Fruit fly (Drosophila melanogaster) whole organism, adult: ENCODE results near the gene CG9281.

Source experiments
- CG11617 ChIP-seq: fragments of 200-800 bp; sonication (Bioruptor generic); optimal IDR thresholded peaks from 2 replicates; lab custom pipeline; 2017; ENCODE audit warnings: mild to moderate bottlenecking, missing biosample characterization, missing genetic modification reagents, missing genetic modification characterization
- CG12768 ChIP-seq: fragments of 200-800 bp; sonication (Bioruptor generic); optimal IDR thresholded peaks from 2 replicates; lab custom pipeline; 2017; ENCODE audit warnings: missing biosample characterization, missing genetic modification characterization, mild to moderate bottlenecking, moderate library complexity, missing genetic modification reagents
- CG14711 ChIP-seq: fragments of 200-800 bp; sonication (Bioruptor generic); optimal IDR thresholded peaks from 2 replicates; lab custom pipeline; 2018; ENCODE audit warnings: missing biosample characterization, mild to moderate bottlenecking, missing genetic modification characterization, moderate library complexity
- CG1620 ChIP-seq: fragments of 200-800 bp; sonication (Bioruptor generic); optimal IDR thresholded peaks from 2 replicates; lab custom pipeline; 2016; ENCODE audit warnings: missing biosample characterization, missing genetic modification characterization
- CG33017 ChIP-seq: fragments of 200-800 bp; sonication (Bioruptor generic); optimal IDR thresholded peaks from 2 replicates; lab custom pipeline; 2018; ENCODE audit warnings: missing biosample characterization, mild to moderate bottlenecking, missing genetic modification characterization, moderate library complexity
- CG5204 ChIP-seq: fragments of 200-800 bp; sonication (Bioruptor generic); optimal IDR thresholded peaks from 2 replicates; lab custom pipeline; 2016; ENCODE audit warnings: missing biosample characterization, missing genetic modification characterization
- CG7045 ChIP-seq: fragments of 200-800 bp; sonication (Bioruptor generic); optimal IDR thresholded peaks from 2 replicates; lab custom pipeline; 2017; ENCODE audit warnings: missing biosample characterization, mild to moderate bottlenecking, missing genetic modification characterization
- CG7101 ChIP-seq: fragments of 200-800 bp; sonication (Bioruptor generic); optimal IDR thresholded peaks from 2 replicates; lab custom pipeline; 2018; ENCODE audit warnings: missing biosample characterization, mild to moderate bottlenecking, missing genetic modification characterization, moderate library complexity
- Clk ChIP-seq: fragments of 200-800 bp; sonication (Bioruptor generic); optimal IDR thresholded peaks from 2 replicates; lab custom pipeline; 2017; ENCODE audit warnings: missing biosample characterization, missing genetic modification characterization
- Crg-1 ChIP-seq: fragments of 200-800 bp; sonication (Bioruptor generic); optimal IDR thresholded peaks from 2 replicates; lab custom pipeline; 2016; ENCODE audit warnings: missing biosample characterization, missing genetic modification characterization
- Hr96 ChIP-seq: fragments of 200-800 bp; sonication (Bioruptor generic); optimal IDR thresholded peaks from 2 replicates; lab custom pipeline; 2016; ENCODE audit warnings: missing biosample characterization, missing genetic modification characterization
- Mnt ChIP-seq: fragments of 200-800 bp; sonication (Bioruptor generic); optimal IDR thresholded peaks from 2 replicates; lab custom pipeline; 2016; ENCODE audit warnings: missing biosample characterization, mild to moderate bottlenecking, missing genetic modification characterization
- bab1 ChIP-seq: fragments of 200-800 bp; sonication (Bioruptor generic); optimal IDR thresholded peaks from 3 replicates; lab custom pipeline; 2019; ENCODE audit warnings: missing biosample characterization, mild to moderate bottlenecking, missing genetic modification characterization, moderate library complexity
- cic ChIP-seq: fragments of 200-800 bp; sonication (Bioruptor generic); optimal IDR thresholded peaks from 2 replicates; lab custom pipeline; 2017; ENCODE audit warnings: missing biosample characterization, mild to moderate bottlenecking, missing genetic modification characterization, moderate library complexity
- cnc ChIP-seq, 2 experiments: fragments of >200 bp; optimal IDR thresholded peaks; 2 replicates each; lab custom pipeline; 2017
- kay ChIP-seq: fragments of 200-800 bp; sonication (Bioruptor generic); peaks from one replicate; lab custom pipeline; 2016; ENCODE audit warnings: missing biosample characterization, missing genetic modification characterization, borderline replicate concordance
- ovo ChIP-seq: fragments of 200-800 bp; sonication (Bioruptor generic); optimal IDR thresholded peaks from 2 replicates; lab custom pipeline; 2016; ENCODE audit warnings: missing biosample characterization, missing genetic modification characterization
- pad ChIP-seq: fragments of 200-800 bp; sonication (Bioruptor generic); optimal IDR thresholded peaks from 3 replicates; lab custom pipeline; 2017; ENCODE audit warnings: missing biosample characterization, missing genetic modification characterization, mild to moderate bottlenecking, moderate library complexity, missing genetic modification reagents
- tj ChIP-seq: fragments of 200-800 bp; sonication (Bioruptor generic); optimal IDR thresholded peaks from 3 replicates; lab custom pipeline; 2017; ENCODE audit warnings: missing biosample characterization, mild to moderate bottlenecking, missing genetic modification characterization, moderate library complexity
- toe ChIP-seq: fragments of 200-800 bp; sonication (Bioruptor generic); optimal IDR thresholded peaks from 2 replicates; lab custom pipeline; 2016; ENCODE audit warnings: missing biosample characterization, missing genetic modification characterization

The CG9281 gene

dm6 chrX:15746682-15747196, 36.4 kb upstream of the CG9281 start:
- no peak for TF ChIP-seq Clk (GFP tag; lab: Kevin White, UChicago)
- peak; percentile 4 for TF ChIP-seq Mnt (GFP tag; lab: Kevin White, UChicago)
- no peak for TF ChIP-seq tj (GFP tag; lab: Kevin White, UChicago)
- TF ChIP-seq CG14711, result no peak
- no peak for TF ChIP-seq toe (GFP tag; lab: Kevin White, UChicago)
- TF ChIP-seq kay, result peak; percentile 88
- no peak for TF ChIP-seq cnc (optimal IDR thresholded peaks at IDR 0.05; lab: Kevin White, UChicago)
- TF ChIP-seq pad (GFP tag; lab: Kevin White, UChicago), result no peak

- TF ChIP-seq tj (GFP tag; lab: Kevin White, UChicago), result peak; percentile 18
- no peak for TF ChIP-seq toe (GFP tag; lab: Kevin White, UChicago)
- no peak for TF ChIP-seq bab1 (GFP tag; lab: Kevin White, UChicago)
- TF ChIP-seq CG7101, result peak; percentile 49
- TF ChIP-seq CG12768 (GFP tag; lab: Kevin White, UChicago), result peak; percentile 5
- no peak for TF ChIP-seq pad (GFP tag; lab: Kevin White, UChicago)
- no peak for TF ChIP-seq CG5204 (GFP tag; lab: Kevin White, UChicago)
- no peak for TF ChIP-seq Clk (GFP tag; lab: Kevin White, UChicago)
- TF ChIP-seq CG1620 (GFP tag; lab: Kevin White, UChicago), result peak; percentile 21
- TF ChIP-seq CG11617 (GFP tag; lab: Kevin White, UChicago), result peak; percentile 49
- TF ChIP-seq Hr96 (GFP tag; lab: Kevin White, UChicago), result no peak
- TF ChIP-seq kay, result no peak
- TF ChIP-seq ovo (GFP tag; lab: Kevin White, UChicago), result peak; percentile 22
- peak; percentile 34 for TF ChIP-seq Mnt (GFP tag; lab: Kevin White, UChicago)
These were observed 35.8 kb upstream of the CG9281 start, which contains the start of the genes CG8944 and CCT6 for dm6 chrX:15745905-15746681. Gene CG8944 (minus strand): TSS chrX:15746231. Gene CCT6 (plus strand): TSS chrX:15746648.

- TF ChIP-seq tj (GFP tag; lab: Kevin White, UChicago) (peak; percentile 5), CG14711 (peak; percentile 33), CG7101 (peak; percentile 31), cnc (optimal IDR thresholded peaks at IDR 0.05; lab: Kevin White, UChicago) (peak; percentile 97 to 100), CG33017 (tag; lab: Kevin White, UChicago) (no peak)
These were observed 30.5 kb upstream of the CG9281 start for dm6 chrX:15740881-15741280.

dm6 chrX:15740288-15740726, 30.0 kb upstream of the CG9281 start:
- no peak for TF ChIP-seq CG1620 (GFP tag; lab: Kevin White, UChicago)
- TF ChIP-seq CG14711, result peak; percentile 78
- TF ChIP-seq Crg-1 (GFP tag; lab: Kevin White, UChicago), result peak; percentile 7
- TF ChIP-seq Mnt (GFP tag; lab: Kevin White, UChicago), result peak; percentile 48
- peak; percentile 63 for TF ChIP-seq CG12768 (GFP tag; lab: Kevin White, UChicago)
- TF ChIP-seq CG11617 (GFP tag; lab: Kevin White, UChicago), result peak; percentile 76
- TF ChIP-seq kay, result no peak
- peak; percentile 19 for TF ChIP-seq bab1 (GFP tag; lab: Kevin White, UChicago)
- peak; percentile 87 for TF ChIP-seq CG7101
- no peak for TF ChIP-seq Hr96 (GFP tag; lab: Kevin White, UChicago)
- peak; percentile 69 for TF ChIP-seq CG33017 (tag; lab: Kevin White, UChicago)
- TF ChIP-seq cnc (optimal IDR thresholded peaks at IDR 0.05; lab: Kevin White, UChicago), result no peak
- TF ChIP-seq cic (GFP tag; lab: Kevin White, UChicago), result peak; percentile 44
- TF ChIP-seq Clk (GFP tag; lab: Kevin White, UChicago), result peak; percentile 14
- peak; percentile 31 for TF ChIP-seq CG7045 (GFP tag; lab: Kevin White, UChicago)
- peak; percentile 46 for TF ChIP-seq pad (GFP tag; lab: Kevin White, UChicago)

dm6 chrX:15738890-15739550, 28.7 kb upstream of the CG9281 start, which contains the start of the genes CG11679 and CG8206:
Gene CG11679 (minus strand): TSS chrX:15738954.
Gene CG8206 (plus strand): TSS chrX:15739230.
- TF ChIP-seq Clk (GFP tag; lab: Kevin White, UChicago), result no peak
- peak; percentile 71 for TF ChIP-seq toe (GFP tag; lab: Kevin White, UChicago)
- no peak for TF ChIP-seq CG7045 (GFP tag; lab: Kevin White, UChicago)
- TF ChIP-seq pad (GFP tag; lab: Kevin White, UChicago), result peak; percentile 45
- TF ChIP-seq CG14711, result peak; percentile 53
- peak; percentile 11 for TF ChIP-seq CG33017 (tag; lab: Kevin White, UChicago)
- TF ChIP-seq Mnt (GFP tag; lab: Kevin White, UChicago), result peak; percentile 85
- peak; percentile 40 for TF ChIP-seq Crg-1 (GFP tag; lab: Kevin White, UChicago)
- TF ChIP-seq ovo (GFP tag; lab: Kevin White, UChicago), result peak; percentile 16
- peak; percentile 24 for TF ChIP-seq cic (GFP tag; lab: Kevin White, UChicago)
- peak; percentile 61 for TF ChIP-seq CG7101
- peak; percentile 71 for TF ChIP-seq CG1620 (GFP tag; lab: Kevin White, UChicago)
- no peak for TF ChIP-seq cnc (optimal IDR thresholded peaks at IDR 0.05; lab: Kevin White, UChicago)
- no peak for TF ChIP-seq CG5204 (GFP tag; lab: Kevin White, UChicago)
- TF ChIP-seq tj (GFP tag; lab: Kevin White, UChicago), result peak; percentile 11
- peak; percentile 58 for TF ChIP-seq CG11617 (GFP tag; lab: Kevin White, UChicago)
- TF ChIP-seq CG12768 (GFP tag; lab: Kevin White, UChicago), result no peak
- TF ChIP-seq kay, result no peak
- TF ChIP-seq bab1 (GFP tag; lab: Kevin White, UChicago), result peak; percentile 75
- TF ChIP-seq Hr96 (GFP tag; lab: Kevin White, UChicago), result peak; percentile 75
